Fruit fly (Drosophila melanogaster): ENCODE data around the gene Sras.

The Sras gene

dm6 chr3L:5604490-5604889, 40.9 kb downstream of the Sras start, which contains the start of gene mthl2:
Gene mthl2 (plus strand): TSS chr3L:5604790.
- no peak for TF ChIP-seq br (GFP tag; optimal IDR thresholded peaks at IDR 0.05)
- TF ChIP-seq jim (GFP tag; optimal IDR thresholded peaks at IDR 0.05), result no peak
- TF ChIP-seq rgr (GFP tag; optimal IDR thresholded peaks at IDR 0.05), result no peak
- TF ChIP-seq ey (GFP tag; optimal IDR thresholded peaks at IDR 0.05), result no peak
- no peak for TF ChIP-seq CG32264 (GFP tag; optimal IDR thresholded peaks at IDR 0.05)
- TF ChIP-seq Myc (optimal IDR thresholded peaks at IDR 0.05), result no peak
- no peak for TF ChIP-seq dsf (GFP tag; optimal IDR thresholded peaks at IDR 0.05; ENCODE audit: borderline replicate concordance)
- TF ChIP-seq Dfd (GFP tag; optimal IDR thresholded peaks at IDR 0.05), result no peak
- TF ChIP-seq usp (GFP tag; optimal IDR thresholded peaks at IDR 0.05), result no peak
- TF ChIP-seq dmrt93B (GFP tag; optimal IDR thresholded peaks at IDR 0.05), result no peak

DNA sequence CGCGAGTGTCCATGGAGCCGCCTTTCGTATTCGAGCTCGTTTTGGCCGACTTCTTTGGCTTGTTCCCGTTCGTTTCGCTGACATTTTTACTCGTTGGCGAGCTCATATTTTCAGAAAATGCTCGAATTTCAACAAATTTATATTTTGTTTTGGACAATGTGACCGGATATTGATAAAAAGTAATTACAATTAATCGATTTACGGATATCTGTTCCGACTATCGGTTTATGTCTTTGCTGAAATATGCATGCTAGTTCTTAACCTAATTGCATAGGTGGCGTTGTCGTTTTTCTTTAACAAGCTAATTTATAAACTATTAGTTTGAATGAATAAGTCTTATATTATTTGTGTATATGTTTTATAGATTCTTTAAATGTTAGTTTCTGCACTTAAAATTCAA, 44.6 kb downstream of the Sras start, which contains the start of gene Eaf6:
Gene Eaf6, minus strand, starts transcription at position 173 of the 400 bp plus-strand sequence.
- TF ChIP-seq Myc (optimal IDR thresholded peaks at IDR 0.05), result peak; percentile 44
- TF ChIP-seq Vsx2 (GFP tag; optimal IDR thresholded peaks at IDR 0.05; ENCODE audit: partially characterized antibody), result peak; percentile 92
- TF ChIP-seq dl (GFP tag; optimal IDR thresholded peaks at IDR 0.05; ENCODE audit: insufficient read depth in 1 of 2, partially characterized antibody in 2 of 2), result no peak
- no peak for TF ChIP-seq Hr83 (GFP tag; optimal IDR thresholded peaks at IDR 0.05; ENCODE audit: poor library complexity, severe bottlenecking)
- no peak for TF ChIP-seq jim (GFP tag; optimal IDR thresholded peaks at IDR 0.05)
- no peak for TF ChIP-seq Hr78 (GFP tag; optimal IDR thresholded peaks at IDR 0.05)

dm6 chr3L:5608786-5609370, 45.3 kb downstream of the Sras start:
- no peak for TF ChIP-seq br (GFP tag; optimal IDR thresholded peaks at IDR 0.05)

DNA sequence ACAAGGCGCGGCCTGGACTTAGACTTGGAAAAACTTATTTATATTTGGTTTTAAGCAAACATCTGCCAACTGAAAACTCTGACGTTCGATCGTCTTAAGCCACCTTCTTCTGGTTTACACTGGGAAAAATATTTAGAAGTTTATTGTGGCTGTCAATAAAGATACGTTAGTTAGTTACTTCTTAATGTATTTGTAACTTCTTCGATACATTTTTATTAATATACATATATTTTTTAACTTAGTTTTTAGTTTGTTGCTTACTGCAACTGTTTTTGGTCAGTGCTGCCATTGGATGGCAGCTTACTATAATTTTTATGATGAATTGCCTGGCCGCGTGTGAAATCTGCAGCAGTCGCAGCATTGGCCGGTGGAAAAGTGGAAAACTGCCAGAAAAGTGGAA, 45.9 kb downstream of the Sras start:
- TF ChIP-seq psq (GFP tag; optimal IDR thresholded peaks at IDR 0.05) (no peak), Dfd (GFP tag; optimal IDR thresholded peaks at IDR 0.05) (no peak), Mio (GFP tag; optimal IDR thresholded peaks at IDR 0.05) (no peak), Abd-B (GFP tag; optimal IDR thresholded peaks at IDR 0.05) (no peak), br (GFP tag; optimal IDR thresholded peaks at IDR 0.05) (no peak), tai (GFP tag; optimal IDR thresholded peaks at IDR 0.05) (no peak), jim (GFP tag; optimal IDR thresholded peaks at IDR 0.05) (no peak), CrebA (GFP tag; optimal IDR thresholded peaks at IDR 0.05; ENCODE audit: borderline replicate concordance) (no peak), Dif (GFP tag; optimal IDR thresholded peaks at IDR 0.05; ENCODE audit: partially characterized antibody) (no peak), CG9705 (GFP tag; optimal IDR thresholded peaks at IDR 0.05) (no peak), pan (optimal IDR thresholded peaks at IDR 0.05) (no peak), fru (GFP tag; optimal IDR thresholded peaks at IDR 0.05) (no peak), Hr83 (GFP tag; optimal IDR thresholded peaks at IDR 0.05; ENCODE audit: poor library complexity, severe bottlenecking) (no peak), Hr78 (GFP tag; optimal IDR thresholded peaks at IDR 0.05) (no peak), Jra (GFP tag; optimal IDR thresholded peaks at IDR 0.05) (no peak), N (GFP tag; optimal IDR thresholded peaks at IDR 0.05) (no peak), h (GFP tag; optimal IDR thresholded peaks at IDR 0.05) (no peak), sage (GFP tag; optimal IDR thresholded peaks at IDR 0.05) (no peak), dl (GFP tag; optimal IDR thresholded peaks at IDR 0.05; ENCODE audit: insufficient read depth in 1 of 2, partially characterized antibody in 2 of 2) (no peak)

DNA sequence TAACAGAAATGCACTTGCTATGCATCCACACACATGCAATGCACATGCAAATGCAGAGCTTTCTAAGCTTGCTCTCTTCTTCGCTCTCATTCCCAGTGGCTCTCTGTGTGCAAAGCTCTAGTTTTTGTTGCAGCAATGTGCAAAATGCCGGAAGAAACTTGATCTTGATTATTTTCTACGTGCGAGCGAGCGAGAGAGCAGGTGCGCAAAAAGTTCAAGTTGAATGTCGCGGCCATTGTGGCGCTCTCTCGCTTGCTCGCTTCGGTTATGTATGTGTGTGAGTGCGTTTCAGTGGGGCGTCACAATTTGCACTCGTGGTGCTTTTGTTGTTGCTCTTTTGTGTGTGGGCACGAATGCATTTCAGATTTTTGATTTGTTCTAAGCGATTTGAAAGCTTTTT, 47.0 kb downstream of the Sras start:
- TF ChIP-seq Hnf4 (GFP tag; optimal IDR thresholded peaks at IDR 0.05), result no peak
- no peak for TF ChIP-seq Abd-B (GFP tag; optimal IDR thresholded peaks at IDR 0.05)
- TF ChIP-seq Dif (GFP tag; optimal IDR thresholded peaks at IDR 0.05; ENCODE audit: partially characterized antibody), result peak; percentile 34
- TF ChIP-seq sv (GFP tag; optimal IDR thresholded peaks at IDR 0.05), result no peak
- no peak for TF ChIP-seq CG9705 (GFP tag; optimal IDR thresholded peaks at IDR 0.05)

DNA sequence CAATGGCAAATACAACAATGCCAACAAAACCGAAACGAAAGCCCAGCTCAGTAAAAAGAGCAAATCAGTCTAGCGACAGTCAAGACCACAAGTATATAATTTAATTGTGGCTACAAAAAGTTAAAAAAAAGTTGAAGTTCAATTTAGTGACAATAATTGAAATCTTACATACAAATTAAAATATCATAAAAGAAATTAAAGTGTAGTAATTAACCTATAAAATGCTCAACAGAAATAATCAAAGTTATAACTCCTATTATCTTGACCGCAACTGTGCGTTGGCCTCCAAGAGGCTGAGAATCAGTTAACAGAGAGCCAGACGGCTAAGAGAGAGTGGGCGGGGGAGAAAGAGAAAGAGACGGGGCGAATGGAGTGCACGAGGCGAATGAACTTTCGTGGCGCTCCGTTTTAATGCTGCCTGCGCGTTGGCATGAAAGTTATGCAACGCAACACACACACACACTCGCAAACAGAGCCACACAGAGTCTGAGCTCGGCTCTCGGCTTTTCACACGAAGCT, 48.2 kb downstream of the Sras start:
- TF ChIP-seq Vsx2 (GFP tag; optimal IDR thresholded peaks at IDR 0.05; ENCODE audit: partially characterized antibody) (no peak), Hnf4 (GFP tag; optimal IDR thresholded peaks at IDR 0.05) (peak; percentile 84), rgr (GFP tag; optimal IDR thresholded peaks at IDR 0.05) (peak; percentile 85), ey (GFP tag; optimal IDR thresholded peaks at IDR 0.05) (peak; percentile 88), CG9705 (GFP tag; optimal IDR thresholded peaks at IDR 0.05) (peak; percentile 82), CrebA (GFP tag; optimal IDR thresholded peaks at IDR 0.05; ENCODE audit: borderline replicate concordance) (peak; percentile 60), Sp1 (GFP tag; optimal IDR thresholded peaks at IDR 0.05) (peak; percentile 96), N (GFP tag; optimal IDR thresholded peaks at IDR 0.05) (no peak), fru (GFP tag; optimal IDR thresholded peaks at IDR 0.05) (peak; percentile 93), psq (GFP tag; optimal IDR thresholded peaks at IDR 0.05) (peak; percentile 91), Hr78 (GFP tag; optimal IDR thresholded peaks at IDR 0.05) (no peak), CG32264 (GFP tag; optimal IDR thresholded peaks at IDR 0.05) (peak; percentile 77), Myc (optimal IDR thresholded peaks at IDR 0.05) (no peak), br (GFP tag; optimal IDR thresholded peaks at IDR 0.05) (peak; percentile 90), pan (optimal IDR thresholded peaks at IDR 0.05) (no peak), HLH106 (tag; optimal IDR thresholded peaks at IDR 0.05) (peak; percentile 94), woc (GFP tag; optimal IDR thresholded peaks at IDR 0.05) (peak; percentile 84), tai (GFP tag; optimal IDR thresholded peaks at IDR 0.05) (peak; percentile 67), sv (GFP tag; optimal IDR thresholded peaks at IDR 0.05) (peak; percentile 33), Dfd (GFP tag; optimal IDR thresholded peaks at IDR 0.05) (no peak), Rel (GFP tag; optimal IDR thresholded peaks at IDR 0.05) (peak; percentile 84), Rel (tag; optimal IDR thresholded peaks at IDR 0.05) (peak; percentile 71), Jra (GFP tag; optimal IDR thresholded peaks at IDR 0.05) (peak; percentile 68), Abd-B (GFP tag; optimal IDR thresholded peaks at IDR 0.05) (no peak), sage (GFP tag; optimal IDR thresholded peaks at IDR 0.05) (peak; percentile 80), usp (GFP tag; optimal IDR thresholded peaks at IDR 0.05) (no peak), brk (GFP tag; optimal IDR thresholded peaks at IDR 0.05) (peak; percentile 90)

Data from whole organism, wandering third instar larva.